Worm (Caenorhabditis elegans) whole organism, dauer: Measurements from ENCODE around the gene coa-3.

Source experiments
- unc-62 ChIP-seq: sonication (generic microtip); optimal IDR thresholded peaks from 2 replicates; lab custom pipeline; 2017; ENCODE audit warnings: missing biosample characterization, missing genetic modification reagents, missing genetic modification characterization

Gene coa-3

ce11 chrII:4601256-4601655 is 1.2 kb downstream of the coa-3 start, which contains the start of gene ipla-1:
TSS of gene ipla-1 (minus strand) at chrII:4601356.
- TF ChIP-seq unc-62 (GFP tag; lab: Kevin White, UChicago) = no peak

DNA sequence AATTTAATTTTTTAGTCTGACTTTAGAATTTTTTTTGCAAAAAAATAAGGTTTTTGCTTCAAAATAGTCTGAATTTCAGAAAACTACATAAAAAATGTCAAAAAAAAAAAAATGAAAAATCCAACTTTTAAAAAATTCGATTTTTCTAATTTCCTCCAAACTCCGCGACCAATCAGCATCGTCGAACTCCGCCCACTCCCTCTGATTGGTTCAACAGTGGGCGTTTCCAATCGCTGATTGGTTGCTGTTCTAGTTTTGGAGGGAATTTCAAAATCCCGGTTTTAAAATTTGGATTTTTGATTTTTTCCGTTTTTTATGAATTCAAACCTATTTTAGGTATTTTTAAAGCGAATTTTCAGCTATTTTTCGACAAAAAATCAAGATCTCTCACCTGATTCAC is 1.6 kb downstream of the coa-3 start:
- TF ChIP-seq unc-62 (GFP tag; lab: Kevin White, UChicago) = no peak

- no peak for TF ChIP-seq unc-62 (GFP tag; lab: Kevin White, UChicago)
Observed at ce11 chrII:4600276-4600675, 2.2 kb downstream of the coa-3 start.

ce11 chrII:4599838-4600237 is 2.6 kb downstream of the coa-3 start:
- no peak for TF ChIP-seq unc-62 (GFP tag; lab: Kevin White, UChicago)

- TF ChIP-seq unc-62 (GFP tag; lab: Kevin White, UChicago) = no peak
Observed at ce11 chrII:4598815-4599214, 3.6 kb downstream of the coa-3 start.

- no peak for TF ChIP-seq unc-62 (GFP tag; lab: Kevin White, UChicago)
Observed at ce11 chrII:4597441-4597840, 5.0 kb downstream of the coa-3 start.

- TF ChIP-seq unc-62 (GFP tag; lab: Kevin White, UChicago) = no peak
Observed at ce11 chrII:4590660-4591059, 11.8 kb downstream of the coa-3 start.

DNA sequence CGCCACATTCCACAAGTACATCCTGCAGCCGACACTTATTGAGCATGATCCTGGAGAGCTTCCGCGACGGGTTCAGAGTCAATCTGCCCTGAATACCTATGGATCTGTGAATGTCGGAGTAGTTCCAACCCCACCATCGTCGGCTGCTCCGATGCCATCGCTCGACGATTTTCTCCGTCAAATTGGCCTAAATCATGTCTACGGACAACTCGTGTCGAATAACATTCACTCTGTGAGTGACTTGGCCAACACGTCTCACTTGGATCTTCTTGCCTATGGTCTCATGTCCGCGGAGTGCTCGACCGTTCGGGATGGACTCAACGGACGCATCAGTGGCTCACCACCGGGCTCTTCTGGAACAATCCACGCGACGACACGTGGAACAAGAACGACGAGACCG is 12.3 kb downstream of the coa-3 start:
- TF ChIP-seq unc-62 (GFP tag; lab: Kevin White, UChicago) = no peak

- TF ChIP-seq unc-62 (GFP tag; lab: Kevin White, UChicago) = no peak
Observed at ce11 chrII:4585327-4585726, 17.1 kb downstream of the coa-3 start.

- TF ChIP-seq unc-62 (GFP tag; lab: Kevin White, UChicago) = no peak
Observed at ce11 chrII:4584313-4584712, 18.1 kb downstream of the coa-3 start.

ce11 chrII:4583203-4583912 is 19.1 kb downstream of the coa-3 start:
- TF ChIP-seq unc-62 (GFP tag; lab: Kevin White, UChicago) = no peak

ce11 chrII:4581090-4581489 is 21.3 kb downstream of the coa-3 start:
- TF ChIP-seq unc-62 (GFP tag; lab: Kevin White, UChicago) = no peak

DNA sequence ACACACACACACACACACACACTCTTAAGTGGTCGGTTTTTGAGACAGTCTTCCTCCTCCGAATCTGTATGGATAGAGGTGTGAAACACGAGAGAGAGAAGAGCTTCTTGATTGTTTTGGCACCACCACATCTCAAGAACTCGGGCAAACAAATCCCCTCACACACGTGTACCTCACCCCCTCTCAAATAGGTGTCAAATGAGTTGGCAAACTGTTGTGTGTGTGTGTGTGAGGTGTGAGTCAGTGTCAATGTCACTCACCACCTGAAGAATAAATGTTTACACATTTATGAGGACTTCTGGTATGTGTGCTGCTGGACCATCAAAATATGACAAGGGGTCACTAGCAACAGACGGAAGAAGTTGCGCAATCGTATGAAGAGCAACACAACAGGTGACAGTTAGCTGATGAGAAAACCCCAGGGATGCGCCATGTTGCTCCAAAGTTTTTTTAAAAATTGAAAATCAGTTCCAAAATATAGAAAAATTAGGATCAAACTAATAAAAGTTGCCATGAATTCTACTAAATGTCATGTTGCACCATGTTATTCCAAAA is 22.4 kb downstream of the coa-3 start:
- no peak for TF ChIP-seq unc-62 (GFP tag; lab: Kevin White, UChicago)

DNA sequence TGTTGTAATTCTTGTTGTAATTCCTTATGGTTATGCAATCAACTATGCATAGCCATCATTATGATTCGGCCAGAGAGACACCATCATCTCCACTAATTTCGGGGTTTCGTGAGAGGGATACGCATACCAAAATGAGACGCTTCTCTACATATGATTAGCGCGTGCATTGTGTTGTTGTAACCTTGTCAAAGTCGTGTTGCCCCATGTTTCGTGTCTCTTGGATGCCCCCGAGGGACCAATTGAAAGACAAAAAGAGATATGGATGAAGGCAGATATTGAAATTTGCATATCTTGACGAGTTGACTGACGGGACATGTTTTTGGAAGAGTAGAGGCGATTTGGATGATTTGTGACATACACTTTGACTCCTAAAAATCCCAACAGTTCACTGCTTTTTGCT is 23.1 kb downstream of the coa-3 start:
- no peak for TF ChIP-seq unc-62 (GFP tag; lab: Kevin White, UChicago)

DNA sequence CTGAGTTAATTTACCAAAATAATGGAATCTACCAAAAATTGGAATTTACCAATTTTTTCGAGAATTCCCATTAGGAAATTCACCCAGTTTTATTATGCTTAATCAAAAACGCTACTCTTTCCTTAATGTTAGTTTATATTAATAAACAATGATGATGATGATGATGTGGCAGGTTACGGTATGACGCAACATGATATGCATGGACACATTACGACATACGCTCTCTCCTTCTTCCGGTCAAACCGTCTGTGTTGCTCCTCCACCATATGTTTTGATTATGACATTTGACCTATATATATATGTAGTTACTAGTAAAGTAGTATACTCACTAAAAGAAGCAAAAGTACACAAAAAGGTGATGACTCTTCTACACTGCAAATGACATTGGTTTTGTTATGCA is 25.0 kb downstream of the coa-3 start:
- TF ChIP-seq unc-62 (GFP tag; lab: Kevin White, UChicago) = no peak

- TF ChIP-seq unc-62 (GFP tag; lab: Kevin White, UChicago) = no peak
Observed at ce11 chrII:4575579-4575978, 26.9 kb downstream of the coa-3 start.

DNA sequence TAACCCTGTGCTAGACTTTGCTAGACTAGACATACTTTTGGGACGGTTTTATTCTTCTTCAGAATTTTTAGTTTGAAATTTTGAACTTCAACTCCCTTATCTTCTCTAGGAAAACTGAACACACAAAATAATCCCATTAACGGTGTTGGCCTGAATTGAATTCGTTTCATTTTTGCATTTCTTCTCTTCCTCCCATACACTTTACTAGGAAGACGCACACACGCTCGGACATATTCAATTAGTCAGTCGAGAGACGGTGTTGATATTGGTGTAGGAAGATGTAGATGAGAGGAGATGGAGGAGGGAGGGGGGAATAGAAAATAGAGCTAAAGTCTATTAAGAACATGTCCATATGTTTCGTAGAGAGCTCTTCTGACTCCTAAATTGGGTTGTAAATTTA is 27.8 kb downstream of the coa-3 start:
- TF ChIP-seq unc-62 (GFP tag; lab: Kevin White, UChicago) = no peak
